Fruit fly (Drosophila melanogaster) whole organism, embryonic: ENCODE measurements around the gene CG42634.

Experiments
- CG14965 ChIP-seq: fragments of 200-800 bp; sonication (Bioruptor generic); optimal IDR thresholded peaks from 2 replicates; lab custom pipeline; 2016; ENCODE audit warnings: missing biosample characterization, missing genetic modification characterization, borderline replicate concordance
- CG16863 ChIP-seq: fragments of 200-800 bp; sonication (Bioruptor generic); optimal IDR thresholded peaks from 3 replicates; lab custom pipeline; 2016; ENCODE audit warnings: missing biosample characterization, missing genetic modification characterization
- Dek ChIP-seq: fragments of 200-800 bp; sonication (Bioruptor generic); optimal IDR thresholded peaks from 3 replicates; lab custom pipeline; 2019; ENCODE audit warnings: missing biosample characterization, mild to moderate bottlenecking, missing genetic modification characterization, moderate library complexity
- br ChIP-seq: fragments of >200 bp; optimal IDR thresholded peaks from 2 replicates; lab custom pipeline; 2017
- fd3F ChIP-seq: fragments of 200-800 bp; sonication (Bioruptor generic); optimal IDR thresholded peaks from 2 replicates; lab custom pipeline; 2018; ENCODE audit warnings: missing biosample characterization, mild to moderate bottlenecking, missing genetic modification characterization, moderate library complexity

DNA sequence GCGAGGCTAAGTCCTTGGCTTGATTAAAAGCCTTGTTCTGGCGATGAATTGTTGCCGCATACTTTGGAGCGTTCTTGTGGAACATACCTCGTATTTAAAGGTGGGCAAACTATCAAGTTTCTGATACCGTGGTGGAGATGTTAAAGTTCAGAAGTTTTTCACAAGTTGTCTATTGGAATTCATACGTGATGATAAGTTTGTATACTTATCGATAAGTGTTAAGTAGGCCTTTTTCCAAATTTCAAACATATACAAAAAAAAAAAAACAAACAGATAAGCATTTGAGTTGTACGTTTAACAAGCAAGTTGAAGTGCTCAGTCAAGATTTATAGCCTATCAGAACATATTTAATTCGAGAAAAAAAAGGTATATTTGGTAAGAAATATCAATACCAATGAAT lies 21.6 kb upstream of the CG42634 start, which contains the start of gene CG5681:
- no peak for TF ChIP-seq CG14965
- TF ChIP-seq br (lab: Kevin White, UChicago) = no peak
- no peak for TF ChIP-seq Dek
- TF ChIP-seq CG16863 (GFP tag; lab: Kevin White, UChicago) = no peak
- TF ChIP-seq fd3F (GFP tag; lab: Kevin White, UChicago) = no peak
